Worm (Caenorhabditis elegans) whole organism, late embryonic: ENCODE results near the gene F09G8.10.

ENCODE experiments used
- dve-1 ChIP-seq: sonication (generic microtip); optimal IDR thresholded peaks from 2 replicates; lab custom pipeline; 2017; ENCODE audit warnings: antibody characterized with exemption, mild to moderate bottlenecking, missing genetic modification characterization, missing compliant biosample characterization
- elt-2 ChIP-seq: sonication (generic microtip); optimal IDR thresholded peaks from 2 replicates; lab custom pipeline; 2016; ENCODE audit warnings: missing genetic modification reagents, missing genetic modification characterization, missing compliant biosample characterization
- fkh-10 ChIP-seq: fragments of 150-350 bp; optimal IDR thresholded peaks from 2 replicates; lab custom pipeline; 2014; ENCODE audit warnings: missing biosample characterization, missing genetic modification reagents, missing genetic modification characterization
- lim-6 ChIP-seq: sonication (generic microtip); optimal IDR thresholded peaks from 2 replicates; lab custom pipeline; 2016; ENCODE audit warnings: missing genetic modification characterization, missing compliant biosample characterization
- nhr-11 ChIP-seq: fragments of 150-350 bp; optimal IDR thresholded peaks from 2 replicates; lab custom pipeline; 2014; ENCODE audit warnings: missing biosample characterization, missing genetic modification characterization
- sox-2 ChIP-seq: fragments of 200-800 bp; sonication (Bioruptor generic); IDR thresholded peaks from 2 replicates; pipeline ENCODE4 v1.3.6; 2022; ENCODE audit warnings: missing genetic modification reagents, missing genetic modification characterization, missing compliant biosample characterization
- unc-86 ChIP-seq: sonication (generic microtip); optimal IDR thresholded peaks from 2 replicates; lab custom pipeline; 2016; ENCODE audit warnings: missing genetic modification characterization, missing compliant biosample characterization

- no peak for TF ChIP-seq fkh-10 (GFP tag; lab: Kevin White, UChicago)
- TF ChIP-seq elt-2 (tag; lab: Kevin White, UChicago): no peak
- no peak for TF ChIP-seq dve-1 (tag; lab: Kevin White, UChicago)
- TF ChIP-seq unc-86 (tag; lab: Kevin White, UChicago): no peak
- no peak for TF ChIP-seq nhr-11 (tag; lab: Kevin White, UChicago)
- no peak for TF ChIP-seq sox-2 (GFP tag; lab: Robert Waterston, UW)
- no peak for TF ChIP-seq lim-6
These were observed 22.6 kb downstream of the F09G8.10 start, which contains the start of the genes C02F5.10 and C02F5.2 for ce11 chrIII:8249381-8249780.
